Worm (Caenorhabditis elegans) whole organism, early embryonic: Measurements from ENCODE around the gene C30E1.4.

ENCODE experiments used
- B0310.2 ChIP-seq: sonication (generic microtip); optimal IDR thresholded peaks from 2 replicates; lab custom pipeline; 2016; ENCODE audit warnings: mild to moderate bottlenecking, missing genetic modification characterization, missing compliant biosample characterization
- aly-1 ChIP-seq: sonication (generic microtip); optimal IDR thresholded peaks from 2 replicates; lab custom pipeline; 2016; ENCODE audit warnings: missing genetic modification characterization, missing compliant biosample characterization
- ama-1 ChIP-seq: fragments of 150-350 bp; optimal IDR thresholded peaks from 2 replicates; lab custom pipeline; 2014
- ceh-36 ChIP-seq: sonication (generic microtip); optimal IDR thresholded peaks from 2 replicates; lab custom pipeline; 2016; ENCODE audit warnings: missing genetic modification characterization, inconsistent platforms, missing compliant biosample characterization
- ets-7 ChIP-seq: sonication (generic microtip); optimal IDR thresholded peaks from 2 replicates; lab custom pipeline; 2016; ENCODE audit warnings: missing genotype, missing genetic modification characterization, missing compliant biosample characterization
- flt-1 ChIP-seq: fragments of 200-800 bp; sonication (Bioruptor generic); IDR thresholded peaks from 2 replicates; pipeline ENCODE4 v1.3.6; 2022; ENCODE audit warnings: missing genetic modification characterization, missing compliant biosample characterization
- hnd-1 ChIP-seq: sonication (generic microtip); optimal IDR thresholded peaks from 2 replicates; lab custom pipeline; 2016; ENCODE audit warnings: missing genetic modification characterization, missing compliant biosample characterization
- pes-1 ChIP-seq: fragments of 200-800 bp; sonication (Bioruptor generic); IDR thresholded peaks from 2 replicates; pipeline ENCODE4 v1.3.6; 2022; ENCODE audit warnings: missing genetic modification reagents, missing genetic modification characterization, missing compliant biosample characterization
- sea-1 ChIP-seq: fragments of 200-800 bp; sonication (Bioruptor generic); conservative IDR thresholded peaks from 2 replicates; pipeline ENCODE4 v1.3.6; 2022; ENCODE audit warnings: missing genetic modification characterization, missing compliant biosample characterization
- tra-4 ChIP-seq: sonication (generic microtip); optimal IDR thresholded peaks from 2 replicates; lab custom pipeline; 2017; ENCODE audit warnings: missing genetic modification characterization, missing compliant biosample characterization

ce11 chrX:16930663-16931097 is 6.9 kb downstream of the C30E1.4 start:
- TF ChIP-seq ets-7 (tag; lab: Kevin White, UChicago) (no peak), tra-4 (tag; lab: Kevin White, UChicago) (no peak), flt-1 (GFP tag; lab: Robert Waterston, UW) (0 out of 2 replicates have a peak, but pooled peaks have one; percentile 16), hnd-1 (tag; lab: Kevin White, UChicago) (peak; percentile 21), ceh-36 (tag; lab: Kevin White, UChicago) (no peak), aly-1 (no peak), ama-1 (lab: Kevin White, UChicago) (no peak), B0310.2 (tag; lab: Kevin White, UChicago) (no peak), sea-1 (no peak; the same call in 1 of the 2 replicates), pes-1 (no peak)
